Fruit fly (Drosophila melanogaster) whole organism, embryonic: ENCODE results near the gene CG17982.
A peak's percentile ranks its signal among the peaks of the same experiment; 100 is the strongest.

Source experiments
- BEAF-32 ChIP-seq: fragments of 200-800 bp; sonication (Bioruptor generic); optimal IDR thresholded peaks from 3 replicates; lab custom pipeline; 2017; ENCODE audit warnings: missing biosample characterization, missing genetic modification characterization, mild to moderate bottlenecking, moderate library complexity, missing genetic modification reagents
- Bgb ChIP-seq: fragments of 200-800 bp; sonication (Bioruptor generic); IDR thresholded peaks from 2 replicates; pipeline ENCODE4 v1.3.6; 2022; ENCODE audit warnings: missing biosample characterization, missing genetic modification characterization; ENCODE audit not compliant: partially characterized antibody
- CG1024 ChIP-seq: fragments of 200-800 bp; sonication (Bioruptor generic); IDR thresholded peaks from 2 replicates; pipeline ENCODE4 v1.3.6; 2022; ENCODE audit warnings: missing biosample characterization, missing genetic modification characterization
- CG10321 ChIP-seq: fragments of 200-800 bp; sonication (Bioruptor generic); IDR thresholded peaks from 2 replicates; pipeline ENCODE4 v1.3.6; 2022; ENCODE audit warnings: missing biosample characterization, missing genetic modification characterization
- CG11695 ChIP-seq: fragments of 200-800 bp; sonication (Bioruptor generic); IDR thresholded peaks from 3 replicates; pipeline ENCODE4 v1.3.6; 2022; ENCODE audit warnings: missing biosample characterization, missing genetic modification characterization
- CG12299 ChIP-seq: fragments of 200-800 bp; sonication (Bioruptor generic); optimal IDR thresholded peaks from 2 replicates; lab custom pipeline; 2018; ENCODE audit warnings: missing biosample characterization, mild to moderate bottlenecking, missing genetic modification characterization
- CG13424 ChIP-seq: fragments of 200-800 bp; sonication (Bioruptor generic); optimal IDR thresholded peaks from 2 replicates; lab custom pipeline; 2019; ENCODE audit warnings: missing biosample characterization, mild to moderate bottlenecking, missing genetic modification characterization, moderate library complexity
- CG14667 ChIP-seq: fragments of 200-800 bp; sonication (Bioruptor generic); IDR thresholded peaks from 2 replicates; pipeline ENCODE4 v1.3.6; 2022; ENCODE audit warnings: missing biosample characterization, missing genetic modification characterization
- CG15011 ChIP-seq: fragments of 200-800 bp; sonication (Bioruptor generic); optimal IDR thresholded peaks from 3 replicates; lab custom pipeline; 2018; ENCODE audit warnings: missing biosample characterization, mild to moderate bottlenecking, missing genetic modification characterization
- CG17385 ChIP-seq: fragments of 200-800 bp; sonication (Bioruptor generic); optimal IDR thresholded peaks from 3 replicates; lab custom pipeline; 2018; ENCODE audit warnings: missing biosample characterization, mild to moderate bottlenecking, missing genetic modification characterization
- CG31224 ChIP-seq: fragments of 200-800 bp; sonication (Bioruptor generic); IDR thresholded peaks from 2 replicates; pipeline ENCODE4 v1.3.6; 2022; ENCODE audit warnings: missing biosample characterization, missing genetic modification characterization
- CG32772 ChIP-seq: fragments of 200-800 bp; sonication (Bioruptor generic); IDR thresholded peaks from 2 replicates; pipeline ENCODE4 v1.3.6; 2022; ENCODE audit warnings: missing biosample characterization, missing genetic modification characterization
- CG3838 ChIP-seq: fragments of 200-800 bp; sonication (Bioruptor generic); optimal IDR thresholded peaks from 3 replicates; lab custom pipeline; 2016; ENCODE audit warnings: missing biosample characterization, missing genetic modification characterization
- CG4424 ChIP-seq: fragments of 200-800 bp; sonication (Bioruptor generic); optimal IDR thresholded peaks from 3 replicates; lab custom pipeline; 2016; ENCODE audit warnings: missing biosample characterization, missing genetic modification characterization
- CG4617 ChIP-seq: fragments of 200-800 bp; sonication (Bioruptor generic); optimal IDR thresholded peaks from 3 replicates; lab custom pipeline; 2016; ENCODE audit warnings: missing biosample characterization, missing genetic modification characterization, borderline replicate concordance
- CG6683 ChIP-seq: fragments of 200-800 bp; sonication (Bioruptor generic); optimal IDR thresholded peaks from 2 replicates; lab custom pipeline; 2017; ENCODE audit warnings: missing biosample characterization, mild to moderate bottlenecking, missing genetic modification characterization, missing genetic modification reagents
- CG8359 ChIP-seq: fragments of 200-800 bp; sonication (Bioruptor generic); optimal IDR thresholded peaks from 2 replicates; lab custom pipeline; 2017; ENCODE audit warnings: missing biosample characterization, mild to moderate bottlenecking, missing genetic modification characterization, borderline replicate concordance
- CG9817 ChIP-seq: fragments of 200-800 bp; sonication (Bioruptor generic); optimal IDR thresholded peaks from 2 replicates; lab custom pipeline; 2018; ENCODE audit warnings: missing biosample characterization, mild to moderate bottlenecking, missing genetic modification characterization, moderate library complexity
- Chrac-16 ChIP-seq: fragments of 200-800 bp; sonication (Bioruptor generic); optimal IDR thresholded peaks from 3 replicates; lab custom pipeline; 2016; ENCODE audit warnings: missing biosample characterization, missing genetic modification characterization
- Dll ChIP-seq: fragments of 200-800 bp; sonication (Bioruptor generic); IDR thresholded peaks from 4 replicates; pipeline ENCODE4 v1.3.6; 2022; ENCODE audit warnings: missing biosample characterization, missing genetic modification characterization; ENCODE audit not compliant: partially characterized antibody
- Dref ChIP-seq: fragments of 200-800 bp; sonication (Bioruptor generic); IDR thresholded peaks from 2 replicates; pipeline ENCODE4 v1.3.6; 2022; ENCODE audit warnings: missing biosample characterization, missing genetic modification characterization
- HmgD ChIP-seq: fragments of 200-800 bp; sonication (Bioruptor generic); optimal IDR thresholded peaks from 3 replicates; lab custom pipeline; 2016; ENCODE audit warnings: missing biosample characterization, missing genetic modification characterization
- Hmr ChIP-seq: fragments of 200-800 bp; sonication (Bioruptor generic); optimal IDR thresholded peaks from 3 replicates; lab custom pipeline; 2017; ENCODE audit warnings: mild to moderate bottlenecking, missing biosample characterization, missing genetic modification reagents, missing genetic modification characterization
- MTF-1 ChIP-seq: fragments of 200-800 bp; sonication (Bioruptor generic); optimal IDR thresholded peaks from 2 replicates; lab custom pipeline; 2018; ENCODE audit warnings: missing biosample characterization, mild to moderate bottlenecking, missing genetic modification characterization, borderline replicate concordance
- Meics ChIP-seq: fragments of 200-800 bp; sonication (Bioruptor generic); optimal IDR thresholded peaks from 2 replicates; lab custom pipeline; 2017; ENCODE audit warnings: missing biosample characterization, mild to moderate bottlenecking, missing genetic modification characterization
- Nf-YC ChIP-seq: fragments of 200-800 bp; optimal IDR thresholded peaks from 3 replicates; lab custom pipeline; 2019; ENCODE audit warnings: missing biosample characterization, mild to moderate bottlenecking, missing genetic modification characterization, moderate library complexity
- Spps ChIP-seq: fragments of 200-800 bp; sonication (Bioruptor generic); optimal IDR thresholded peaks from 2 replicates; lab custom pipeline; 2018; ENCODE audit warnings: missing biosample characterization, mild to moderate bottlenecking, missing genetic modification characterization
- Vsx1 ChIP-seq: fragments of 200-800 bp; sonication (Bioruptor generic); optimal IDR thresholded peaks from 2 replicates; lab custom pipeline; 2017; ENCODE audit warnings: missing biosample characterization, mild to moderate bottlenecking, missing genetic modification characterization, missing genetic modification reagents
- bab2 ChIP-seq: fragments of 200-800 bp; sonication (Bioruptor generic); optimal IDR thresholded peaks from 2 replicates; lab custom pipeline; 2016; ENCODE audit warnings: missing biosample characterization, missing genetic modification characterization
- bowl ChIP-seq: fragments of 200-800 bp; sonication (Bioruptor generic); IDR thresholded peaks from 2 replicates; pipeline ENCODE4 v1.3.6; 2022; ENCODE audit warnings: missing biosample characterization, missing genetic modification characterization
- cas ChIP-seq: fragments of 200-800 bp; sonication (Bioruptor generic); IDR thresholded peaks from 2 replicates; pipeline ENCODE4 v1.3.6; 2022; ENCODE audit warnings: missing biosample characterization, missing genetic modification characterization
- cg ChIP-seq: fragments of 200-800 bp; sonication (Bioruptor generic); optimal IDR thresholded peaks from 3 replicates; lab custom pipeline; 2019; ENCODE audit warnings: missing biosample characterization, mild to moderate bottlenecking, missing genetic modification characterization, moderate library complexity
- chif ChIP-seq, 2 experiments: fragments of 200-800 bp; sonication (Bioruptor generic); optimal IDR thresholded peaks; 3 replicates each; lab custom pipeline; 2016; ENCODE audit warnings: missing biosample characterization in 2 of 2, missing genetic modification characterization in 2 of 2
- chm ChIP-seq: fragments of 200-800 bp; sonication (Bioruptor generic); IDR thresholded peaks from 2 replicates; pipeline ENCODE4 v1.3.6; 2022; ENCODE audit warnings: missing biosample characterization, missing genetic modification characterization
- en ChIP-seq: fragments of 200-800 bp; sonication (Bioruptor generic); optimal IDR thresholded peaks from 2 replicates; lab custom pipeline; 2016; ENCODE audit warnings: missing biosample characterization, missing genetic modification characterization
- esg ChIP-seq: fragments of 200-800 bp; sonication (Bioruptor generic); conservative IDR thresholded peaks from 2 replicates; pipeline ENCODE4 v1.3.6; 2022; ENCODE audit warnings: missing biosample characterization, missing genetic modification characterization
- exex ChIP-seq: fragments of 200-800 bp; sonication (Bioruptor generic); optimal IDR thresholded peaks from 4 replicates; lab custom pipeline; 2018; ENCODE audit warnings: missing biosample characterization, mild to moderate bottlenecking, missing genetic modification characterization, moderate library complexity
- fd102C ChIP-seq: fragments of 200-800 bp; sonication (Bioruptor generic); optimal IDR thresholded peaks from 2 replicates; lab custom pipeline; 2018; ENCODE audit warnings: missing biosample characterization, mild to moderate bottlenecking, missing genetic modification characterization, moderate library complexity
- fd96Cb ChIP-seq: fragments of 200-800 bp; sonication (Bioruptor generic); optimal IDR thresholded peaks from 2 replicates; lab custom pipeline; 2018; ENCODE audit warnings: missing biosample characterization, mild to moderate bottlenecking, missing genetic modification characterization, moderate library complexity
- grau ChIP-seq: fragments of 200-800 bp; optimal IDR thresholded peaks from 3 replicates; lab custom pipeline; 2019; ENCODE audit warnings: missing biosample characterization, mild to moderate bottlenecking, missing genetic modification characterization, moderate library complexity
- gsb ChIP-seq: fragments of 200-800 bp; sonication (Bioruptor generic); IDR thresholded peaks from 2 replicates; pipeline ENCODE4 v1.3.6; 2022; ENCODE audit warnings: missing biosample characterization, missing genetic modification characterization
- hkb ChIP-seq, 2 experiments: fragments of 200-800 bp in 1 of 2; fragments of >200 bp in 1 of 2; sonication (Bioruptor generic) in 1 of 2; IDR thresholded peaks in 1 of 2; optimal IDR thresholded peaks in 1 of 2; 2 replicates each; pipeline versions ENCODE4 v1.3.6 to Lab custom; 2017 to 2022; ENCODE audit warnings: missing biosample characterization in 1 of 2, missing genetic modification characterization in 1 of 2
- kah ChIP-seq: fragments of 200-800 bp; sonication (Bioruptor generic); optimal IDR thresholded peaks from 2 replicates; lab custom pipeline; 2018; ENCODE audit warnings: missing biosample characterization, mild to moderate bottlenecking, missing genetic modification characterization
- kay ChIP-seq: fragments of 200-800 bp; sonication (Bioruptor generic); optimal IDR thresholded peaks from 2 replicates; lab custom pipeline; 2016; ENCODE audit warnings: missing biosample characterization, missing genetic modification characterization
- lab ChIP-seq: fragments of 200-800 bp; sonication (Bioruptor generic); optimal IDR thresholded peaks from 3 replicates; lab custom pipeline; 2017; ENCODE audit warnings: missing biosample characterization, missing genetic modification characterization, mild to moderate bottlenecking, moderate library complexity, missing genetic modification reagents
- prd ChIP-seq, 3 experiments: fragments of >200 bp in 2 of 3; fragments of 200-800 bp in 1 of 3; sonication (Bioruptor generic) in 1 of 3; optimal IDR thresholded peaks in 2 of 3; IDR thresholded peaks in 1 of 3; 2 replicates in 2 of 3; 3 replicates in 1 of 3; pipeline versions ENCODE4 v1.3.6 to Lab custom; 2017 to 2022; ENCODE audit warnings: missing biosample characterization in 1 of 3, missing genetic modification characterization in 1 of 3
- wek ChIP-seq: fragments of 200-800 bp; sonication (Bioruptor generic); optimal IDR thresholded peaks from 3 replicates; lab custom pipeline; 2018; ENCODE audit warnings: missing biosample characterization, mild to moderate bottlenecking, missing genetic modification characterization, moderate library complexity
- wor ChIP-seq: fragments of 200-800 bp; sonication (Bioruptor generic); IDR thresholded peaks from 2 replicates; pipeline ENCODE4 v1.3.6; 2022; ENCODE audit warnings: missing biosample characterization, missing genetic modification characterization

Gene CG17982

DNA sequence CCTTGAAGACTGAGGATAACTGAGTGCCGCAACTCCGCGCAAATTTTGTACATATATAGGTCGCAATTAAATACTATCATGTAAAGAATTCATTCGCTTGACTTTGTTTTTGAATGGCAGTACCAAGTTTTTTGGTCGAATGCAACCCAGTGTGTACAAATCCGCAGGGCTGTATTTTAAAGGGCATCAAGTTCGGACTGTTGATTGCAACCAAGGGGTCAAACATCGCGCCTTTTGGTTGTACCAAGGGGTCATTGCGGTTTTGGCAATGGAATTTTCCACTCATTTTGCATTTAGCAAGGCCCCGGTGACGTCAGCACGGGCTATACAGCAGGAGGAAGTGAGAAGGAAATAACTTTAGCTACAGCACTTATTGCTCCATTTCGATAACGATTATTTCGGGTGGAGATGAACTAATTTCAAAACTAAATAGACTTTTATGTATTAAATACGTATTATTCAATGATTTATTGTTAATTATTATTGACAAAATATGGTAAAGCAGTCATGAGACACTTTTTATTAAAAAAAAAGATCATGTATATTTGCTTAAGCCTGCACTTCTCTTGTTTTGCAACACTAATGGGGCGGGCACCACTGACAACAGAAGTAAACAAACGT is 11.8 kb downstream of the CG17982 start, which contains the start of gene CG10958 (continued):
- no peak for TF ChIP-seq cg (GFP tag; lab: Kevin White, UChicago)
- peak; percentile 30 for TF ChIP-seq CG6683 (GFP tag; lab: Kevin White, UChicago)
- TF ChIP-seq CG1024 (GFP tag; lab: Robert Waterston, UW) = no peak
- TF ChIP-seq prd (optimal IDR thresholded peaks at IDR 0.05; lab: Kevin White, UChicago) = no peak
- peak; percentile 73 for TF ChIP-seq prd (GFP tag; IDR thresholded peaks at IDR 0.05; lab: Robert Waterston, UW)
- 0 out of 2 replicates have a peak, but pooled peaks have one; percentile 28 for TF ChIP-seq wor
- no peak for TF ChIP-seq Bgb (GFP tag; lab: Robert Waterston, UW)
- peak; percentile 44 for TF ChIP-seq CG9817
- TF ChIP-seq fd96Cb (tag; lab: Kevin White, UChicago) = peak; percentile 28
- 0 out of 2 replicates have a peak, but pooled peaks have one; percentile 20 for TF ChIP-seq esg
- TF ChIP-seq CG32772 (GFP tag; lab: Robert Waterston, UW) = peak; percentile 52; the same call in 1 of the 2 replicates
- TF ChIP-seq fd102C = no peak
- no peak for TF ChIP-seq cas
- peak; percentile 53 for TF ChIP-seq CG3838
- peak; percentile 55; the same call in 3 of the 4 replicates for TF ChIP-seq Dll (GFP tag; lab: Robert Waterston, UW)
- TF ChIP-seq HmgD (GFP tag; lab: Kevin White, UChicago) = no peak
- peak in 1 of 2 experiments; percentile 13 for TF ChIP-seq chif (GFP tag; optimal IDR thresholded peaks at IDR 0.05; lab: Kevin White, UChicago)
- TF ChIP-seq grau (tag; lab: Kevin White, UChicago) = peak; percentile 59
- no peak for TF ChIP-seq wek
- no peak for TF ChIP-seq bab2 (GFP tag; lab: Kevin White, UChicago)
- peak; percentile 46 for TF ChIP-seq CG12299 (tag; lab: Kevin White, UChicago)
- TF ChIP-seq CG13424 (tag; lab: Kevin White, UChicago) = peak; percentile 47
- no peak for TF ChIP-seq CG10321 (GFP tag; lab: Robert Waterston, UW)
- no peak for TF ChIP-seq Spps (tag; lab: Kevin White, UChicago)
- peak; percentile 56 for TF ChIP-seq Hmr (GFP tag; lab: Kevin White, UChicago)
- no peak for TF ChIP-seq kah (GFP tag; lab: Kevin White, UChicago)
- no peak for TF ChIP-seq hkb (optimal IDR thresholded peaks at IDR 0.05; lab: Kevin White, UChicago)
- peak; percentile 71 for TF ChIP-seq hkb (GFP tag; IDR thresholded peaks at IDR 0.05; lab: Robert Waterston, UW)
- peak; percentile 39 for TF ChIP-seq kay (GFP tag; lab: Kevin White, UChicago)
- peak; percentile 59 for TF ChIP-seq CG4424
- peak; percentile 10 for TF ChIP-seq Vsx1 (GFP tag; lab: Kevin White, UChicago)
- no peak for TF ChIP-seq CG31224 (GFP tag; lab: Robert Waterston, UW)
- TF ChIP-seq Chrac-16 (GFP tag; lab: Kevin White, UChicago) = peak; percentile 56
- TF ChIP-seq MTF-1 (GFP tag; lab: Kevin White, UChicago) = no peak
- no peak for TF ChIP-seq bowl (GFP tag; lab: Robert Waterston, UW)
- peak; percentile 35 for TF ChIP-seq Nf-YC (tag; lab: Kevin White, UChicago)
- TF ChIP-seq CG17385 (GFP tag; lab: Kevin White, UChicago) = peak; percentile 68
- TF ChIP-seq CG14667 (GFP tag; lab: Robert Waterston, UW) = peak; percentile 40; the same call in 1 of the 2 replicates
- TF ChIP-seq CG4617 = peak; percentile 24
- peak; percentile 30 for TF ChIP-seq exex (tag; lab: Kevin White, UChicago)
- TF ChIP-seq Dref (GFP tag; lab: Robert Waterston, UW) = peak; percentile 59
- peak; percentile 39 for TF ChIP-seq BEAF-32 (GFP tag; lab: Kevin White, UChicago)
- TF ChIP-seq chm (GFP tag; lab: Robert Waterston, UW) = no peak
- TF ChIP-seq CG15011 (GFP tag; lab: Kevin White, UChicago) = no peak
- no peak for TF ChIP-seq CG8359 (GFP tag; lab: Kevin White, UChicago)
- TF ChIP-seq CG11695 = peak; percentile 36; the same call in 1 of the 3 replicates
- TF ChIP-seq gsb = no peak
- no peak for TF ChIP-seq en
- TF ChIP-seq Meics (GFP tag; lab: Kevin White, UChicago) = peak; percentile 62
- peak; percentile 71 for TF ChIP-seq lab (GFP tag; lab: Kevin White, UChicago)
